Fruit fly (Drosophila melanogaster): ENCODE data around the gene CG43675.

DNA sequence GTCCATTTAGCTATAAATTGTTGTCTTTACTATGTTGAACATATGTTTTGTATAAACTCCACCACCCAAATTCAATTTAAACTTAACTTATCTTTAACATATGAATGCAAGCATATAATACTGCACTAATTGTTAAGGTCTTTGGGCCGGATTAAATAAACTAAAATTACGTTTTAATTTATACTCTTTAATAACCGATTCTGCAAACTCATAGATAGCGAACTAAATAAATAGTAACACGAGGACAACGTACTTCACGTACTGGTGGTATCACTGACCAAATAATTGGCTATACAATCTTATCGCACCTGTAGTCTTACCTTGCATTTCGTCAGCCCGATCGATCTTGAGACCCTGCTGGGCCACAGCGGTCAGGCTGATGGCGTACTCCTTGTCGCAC, 37.1 kb downstream of the CG43675 start:
- TF ChIP-seq EcR (GFP tag; optimal IDR thresholded peaks at IDR 0.05) (no peak), usp (GFP tag; optimal IDR thresholded peaks at IDR 0.05) (no peak), psq (optimal IDR thresholded peaks at IDR 0.05) (no peak), CG8478 (optimal IDR thresholded peaks at IDR 0.05) (no peak), pan (optimal IDR thresholded peaks at IDR 0.05) (no peak), Dll (optimal IDR thresholded peaks at IDR 0.05) (no peak)

All from whole organism.